Fruit fly (Drosophila melanogaster): Measurements from ENCODE around the gene Nmd3.

Gene Nmd3

DNA sequence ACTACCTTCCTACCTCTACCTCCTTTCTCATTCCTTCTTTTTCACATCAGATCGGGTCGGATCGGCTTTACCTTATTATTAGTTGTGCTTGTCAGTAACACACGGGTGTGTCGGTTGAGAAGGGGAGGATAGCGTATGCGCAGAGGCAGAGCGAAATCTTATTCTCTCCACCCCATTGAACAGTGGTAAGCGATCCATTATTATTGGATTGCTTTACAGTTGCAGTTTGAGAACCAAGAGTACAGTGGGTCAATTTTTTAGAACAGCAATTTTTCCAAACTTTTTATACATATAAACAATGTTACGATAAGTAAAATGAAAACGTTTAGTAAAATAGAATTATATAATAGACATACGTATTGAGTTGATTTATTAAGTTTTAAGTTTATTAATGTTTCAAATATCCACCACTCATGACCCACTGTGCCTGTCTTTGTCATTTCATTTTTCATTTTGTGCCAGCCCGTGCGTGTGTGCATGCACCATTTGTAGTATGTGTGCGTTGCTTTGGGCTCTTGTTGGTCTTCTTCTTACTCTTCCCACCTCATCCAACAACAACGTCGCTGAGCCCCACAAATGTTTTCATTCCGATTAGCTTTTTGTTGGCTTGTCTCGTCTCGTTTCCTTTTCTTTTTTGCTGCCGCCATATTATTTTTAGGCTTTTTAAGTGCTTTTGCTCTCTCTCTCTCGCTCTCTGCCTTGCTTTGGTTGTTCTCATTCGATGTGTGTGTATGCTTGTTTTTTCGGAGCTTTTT is 46.7 kb downstream of the Nmd3 start (continued):
- peak; percentile 99 for TF ChIP-seq CG33557 (GFP tag; optimal IDR thresholded peaks at IDR 0.05)
- peak; percentile 66; the same call in 1 of the 2 replicates for TF ChIP-seq tna (GFP tag; IDR thresholded peaks at IDR 0.05; ENCODE audit: partially characterized antibody)
- peak; percentile 98 for TF ChIP-seq CG9932 (GFP tag; IDR thresholded peaks at IDR 0.05)
- peak; percentile 100 for TF ChIP-seq CG2712 (tag; optimal IDR thresholded peaks at IDR 0.05)
- peak; percentile 58 for TF ChIP-seq CG16813 (GFP tag; IDR thresholded peaks at IDR 0.05; ENCODE audit: partially characterized antibody)
- TF ChIP-seq insv (GFP tag; optimal IDR thresholded peaks at IDR 0.05) = peak; percentile 60 to 84
- peak; percentile 79 for TF ChIP-seq CTCF (GFP tag; optimal IDR thresholded peaks at IDR 0.05)
- TF ChIP-seq CG6175 (GFP tag; IDR thresholded peaks at IDR 0.05) = peak; percentile 96
- peak; percentile 99 for TF ChIP-seq lmd (GFP tag; IDR thresholded peaks at IDR 0.05)
- peak; percentile 96 for TF ChIP-seq vfl (GFP tag; optimal IDR thresholded peaks at IDR 0.05)
- TF ChIP-seq CG8765 (GFP tag; IDR thresholded peaks at IDR 0.05) = peak; percentile 98
- TF ChIP-seq CG17912 (GFP tag; optimal IDR thresholded peaks at IDR 0.05) = peak; percentile 97
- peak; percentile 98 for TF ChIP-seq scrt (GFP tag; optimal IDR thresholded peaks at IDR 0.05)
- TF ChIP-seq sisA (GFP tag; IDR thresholded peaks at IDR 0.05) = peak; percentile 99
- peak; percentile 95 for TF ChIP-seq CG6654 (GFP tag; optimal IDR thresholded peaks at IDR 0.05)
- no peak for TF ChIP-seq CG14965 (GFP tag; optimal IDR thresholded peaks at IDR 0.05; ENCODE audit: borderline replicate concordance)
- peak; percentile 98 for TF ChIP-seq D19A (tag; optimal IDR thresholded peaks at IDR 0.05)
- peak; percentile 99 for TF ChIP-seq Hmr (GFP tag; optimal IDR thresholded peaks at IDR 0.05)
- peak; percentile 69 for TF ChIP-seq CG13624 (GFP tag; optimal IDR thresholded peaks at IDR 0.05)
- TF ChIP-seq abd-A (tag; optimal IDR thresholded peaks at IDR 0.05) = peak; percentile 76
- peak; percentile 98 for TF ChIP-seq CG3407 (GFP tag; optimal IDR thresholded peaks at IDR 0.05)
- peak; percentile 91 for TF ChIP-seq Hmx (GFP tag; optimal IDR thresholded peaks at IDR 0.05)
- peak; percentile 94 for TF ChIP-seq dan (GFP tag; IDR thresholded peaks at IDR 0.05)
- peak; percentile 97 for TF ChIP-seq CG10462 (GFP tag; optimal IDR thresholded peaks at IDR 0.05)
- peak; percentile 98 for TF ChIP-seq Xbp1 (GFP tag; optimal IDR thresholded peaks at IDR 0.05)
- TF ChIP-seq sna (GFP tag; IDR thresholded peaks at IDR 0.05; ENCODE audit: partially characterized antibody) = peak; percentile 59
- peak; percentile 99 for TF ChIP-seq ind (GFP tag; optimal IDR thresholded peaks at IDR 0.05)
- TF ChIP-seq wek (GFP tag; optimal IDR thresholded peaks at IDR 0.05) = peak; percentile 93
- TF ChIP-seq Mad (GFP tag; optimal IDR thresholded peaks at IDR 0.05) = peak; percentile 95
- peak; percentile 99 for TF ChIP-seq CG2202 (tag; optimal IDR thresholded peaks at IDR 0.05)
- TF ChIP-seq stwl (tag; optimal IDR thresholded peaks at IDR 0.05) = peak; percentile 87
- peak; percentile 78 for TF ChIP-seq NK7.1 (GFP tag; optimal IDR thresholded peaks at IDR 0.05)
- peak; percentile 95 for TF ChIP-seq tup (GFP tag; optimal IDR thresholded peaks at IDR 0.05)
- TF ChIP-seq Usf (GFP tag; optimal IDR thresholded peaks at IDR 0.05) = peak; percentile 98
- TF ChIP-seq CG12071 (GFP tag; optimal IDR thresholded peaks at IDR 0.05) = peak; percentile 98
- TF ChIP-seq gem (tag; optimal IDR thresholded peaks at IDR 0.05) = peak; percentile 100
- peak; percentile 93 for TF ChIP-seq HLH54F (GFP tag; optimal IDR thresholded peaks at IDR 0.05)
- TF ChIP-seq C15 (GFP tag; IDR thresholded peaks at IDR 0.05) = peak; percentile 97
- peak; percentile 98 for TF ChIP-seq CG2120 (GFP tag; optimal IDR thresholded peaks at IDR 0.05)
- peak; percentile 96 for TF ChIP-seq pho (GFP tag; optimal IDR thresholded peaks at IDR 0.05)
- TF ChIP-seq CG15269 (tag; optimal IDR thresholded peaks at IDR 0.05) = peak; percentile 99
- peak; percentile 99 for TF ChIP-seq CG9817 (tag; optimal IDR thresholded peaks at IDR 0.05)
- TF ChIP-seq Spps (tag; optimal IDR thresholded peaks at IDR 0.05) = peak; percentile 100
- peak; percentile 65 for TF ChIP-seq Adf1 (GFP tag; IDR thresholded peaks at IDR 0.05)
- TF ChIP-seq CG7372 (GFP tag; IDR thresholded peaks at IDR 0.05) = peak; percentile 99
- peak; percentile 100 for TF ChIP-seq Fer1 (GFP tag; optimal IDR thresholded peaks at IDR 0.05)
- TF ChIP-seq Neu2 (GFP tag; optimal IDR thresholded peaks at IDR 0.05; ENCODE audit: borderline replicate concordance) = peak; percentile 53
- TF ChIP-seq CG12391 (tag; optimal IDR thresholded peaks at IDR 0.05) = peak; percentile 100
- TF ChIP-seq jumu (GFP tag; optimal IDR thresholded peaks at IDR 0.05) = peak; percentile 92

Measured in whole organism, embryonic.